In the genomic region with DNA sequence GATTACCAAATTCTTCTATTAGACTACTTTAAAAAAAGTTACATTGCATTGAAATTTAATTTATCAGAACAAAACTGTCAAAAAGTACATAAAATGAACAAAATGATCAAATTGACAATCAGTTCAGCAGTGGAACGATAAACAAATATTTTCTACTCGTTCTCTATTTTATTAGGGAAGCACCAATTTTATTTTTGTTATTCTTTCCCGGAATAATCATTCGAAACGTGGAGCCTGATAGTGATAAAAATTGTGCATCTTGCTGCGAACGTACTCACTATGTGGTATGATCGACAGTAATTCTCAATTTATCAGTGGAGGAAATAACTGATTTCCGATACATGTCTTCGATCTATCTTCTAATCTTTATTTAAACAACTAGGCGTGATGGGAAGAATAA, we compare ENCODE assay signal across 5 worm cellular contexts.
TF ChIP-seq lines count a peak whose summit lies in the region.

No protein-coding gene starts in this region.

TF ChIP-seq in whole organism, L1 larva, 84 proteins besides CTCF, POLR2A, EP300 and RAD21:
- TF ChIP-seq pax-3 (tag; optimal IDR thresholded peaks at IDR 0.05; lab: Kevin White, UChicago) (no peak), C04F5.9 (tag; optimal IDR thresholded peaks at IDR 0.05; lab: Kevin White, UChicago) (no peak), mef-2 (tag; optimal IDR thresholded peaks at IDR 0.05; lab: Kevin White, UChicago) (no peak), elt-2 (tag; optimal IDR thresholded peaks at IDR 0.05; lab: Kevin White, UChicago) (peak; percentile 61), hpl-2 (GFP tag; optimal IDR thresholded peaks at IDR 0.05; lab: Kevin White, UChicago) (no peak), efl-3 (GFP tag; optimal IDR thresholded peaks at IDR 0.05; lab: Kevin White, UChicago) (no peak), lsy-2 (tag; optimal IDR thresholded peaks at IDR 0.05; lab: Kevin White, UChicago) (no peak), efl-1 (optimal IDR thresholded peaks at IDR 0.05; lab: Kevin White, UChicago) (no peak), efl-1 (GFP tag; optimal IDR thresholded peaks at IDR 0.05 in 1 of 2; lab: Kevin White, UChicago) (peak in 1 of 2 experiments; percentile 14), tlp-1 (tag; optimal IDR thresholded peaks at IDR 0.05; lab: Kevin White, UChicago) (no peak), alr-1 (tag; optimal IDR thresholded peaks at IDR 0.05; lab: Kevin White, UChicago; ENCODE audit: borderline replicate concordance) (no peak), grh-1 (GFP tag; IDR thresholded peaks at IDR 0.05; lab: Robert Waterston, UW) (no peak), ceh-90 (tag; optimal IDR thresholded peaks at IDR 0.05; lab: Kevin White, UChicago) (no peak), ztf-4 (tag; optimal IDR thresholded peaks at IDR 0.05; lab: Kevin White, UChicago) (no peak), sup-37 (GFP tag; optimal IDR thresholded peaks at IDR 0.05; lab: Kevin White, UChicago) (no peak), blmp-1 (tag; optimal IDR thresholded peaks at IDR 0.05; lab: Kevin White, UChicago) (peak; percentile 45), nhr-77 (tag; optimal IDR thresholded peaks at IDR 0.05; lab: Kevin White, UChicago) (no peak), ztf-11 (tag; optimal IDR thresholded peaks at IDR 0.05; lab: Kevin White, UChicago) (no peak)

TF ChIP-seq in whole organism, L2 larva, 48 proteins besides CTCF, POLR2A, EP300 and RAD21:
- peak; percentile 8 for TF ChIP-seq fos-1 (tag; optimal IDR thresholded peaks at IDR 0.05; lab: Kevin White, UChicago)
- no peak for TF ChIP-seq unc-39 (tag; optimal IDR thresholded peaks at IDR 0.05; lab: Kevin White, UChicago)

TF ChIP-seq in whole organism, L3 larva, 47 proteins besides CTCF, POLR2A, EP300 and RAD21:
- no peak for TF ChIP-seq fkh-2 (tag; optimal IDR thresholded peaks at IDR 0.05; lab: Kevin White, UChicago)
- no peak for TF ChIP-seq daf-12 (tag; optimal IDR thresholded peaks at IDR 0.05; lab: Kevin White, UChicago)
- TF ChIP-seq fkh-10 (GFP tag; optimal IDR thresholded peaks at IDR 0.05; lab: Kevin White, UChicago), result no peak
- no peak for TF ChIP-seq mdl-1 (tag; optimal IDR thresholded peaks at IDR 0.05; lab: Kevin White, UChicago)
- no peak for TF ChIP-seq ceh-9 (tag; optimal IDR thresholded peaks at IDR 0.05; lab: Kevin White, UChicago)
- TF ChIP-seq egl-5 (tag; optimal IDR thresholded peaks at IDR 0.05; lab: Kevin White, UChicago), result no peak
- peak; percentile 81 for TF ChIP-seq elt-2 (tag; optimal IDR thresholded peaks at IDR 0.05; lab: Kevin White, UChicago)
- no peak for TF ChIP-seq jun-1 (tag; optimal IDR thresholded peaks at IDR 0.05; lab: Kevin White, UChicago)
- TF ChIP-seq pqm-1 (tag; optimal IDR thresholded peaks at IDR 0.05; lab: Kevin White, UChicago), result peak; percentile 16
- no peak for TF ChIP-seq egl-27 (tag; optimal IDR thresholded peaks at IDR 0.05; lab: Kevin White, UChicago)
- no peak for TF ChIP-seq nhr-11 (tag; optimal IDR thresholded peaks at IDR 0.05; lab: Kevin White, UChicago)
- no peak for TF ChIP-seq snpc-4 (tag; optimal IDR thresholded peaks at IDR 0.05; lab: Kevin White, UChicago)

TF ChIP-seq in whole organism, L4 larva, 104 proteins besides CTCF, POLR2A, EP300 and RAD21:
- no peak for TF ChIP-seq daf-16 (GFP tag; optimal IDR thresholded peaks at IDR 0.05; lab: Kevin White, UChicago)
- peak; percentile 96 for TF ChIP-seq daf-16 (tag; optimal IDR thresholded peaks at IDR 0.05; lab: Kevin White, UChicago)
- TF ChIP-seq nhr-28 (tag; optimal IDR thresholded peaks at IDR 0.05; lab: Kevin White, UChicago), result peak; percentile 30
- no peak for TF ChIP-seq daf-19 (GFP tag; conservative IDR thresholded peaks at IDR 0.05; lab: Robert Waterston, UW)
- no peak for TF ChIP-seq madf-5 (GFP tag; IDR thresholded peaks at IDR 0.05; lab: Robert Waterston, UW)
- TF ChIP-seq aha-1 (tag; lab: Kevin White, UChicago), result peak; percentile 77
- TF ChIP-seq cey-2 (tag; optimal IDR thresholded peaks at IDR 0.05; lab: Kevin White, UChicago; ENCODE audit: borderline replicate concordance, insufficient read depth), result no peak
- peak; percentile 46 for TF ChIP-seq hlh-11 (tag; optimal IDR thresholded peaks at IDR 0.05; lab: Kevin White, UChicago)
- peak; percentile 54 for TF ChIP-seq dve-1 (tag; optimal IDR thresholded peaks at IDR 0.05; lab: Kevin White, UChicago; ENCODE audit: insufficient read depth)
- TF ChIP-seq php-3 (GFP tag; IDR thresholded peaks at IDR 0.05; lab: Robert Waterston, UW), result peak; percentile 86
- no peak for TF ChIP-seq lin-38 (GFP tag; IDR thresholded peaks at IDR 0.05; lab: Robert Waterston, UW)
- no peak for TF ChIP-seq pha-4 (GFP tag; IDR thresholded peaks at IDR 0.05; lab: Robert Waterston, UW)
- TF ChIP-seq pha-4 (tag; optimal IDR thresholded peaks at IDR 0.05; lab: Kevin White, UChicago), result no peak
- TF ChIP-seq nhr-77 (tag; optimal IDR thresholded peaks at IDR 0.05; lab: Kevin White, UChicago), result no peak
- TF ChIP-seq Y75B8A.6 (GFP tag; IDR thresholded peaks at IDR 0.05; lab: Robert Waterston, UW), result no peak
- no peak for TF ChIP-seq fos-1 (tag; optimal IDR thresholded peaks at IDR 0.05; lab: Kevin White, UChicago)
- TF ChIP-seq Y48G9A.11 (GFP tag; IDR thresholded peaks at IDR 0.05; lab: Robert Waterston, UW), result no peak

TF ChIP-seq in whole organism, young adult, 124 proteins besides CTCF, POLR2A, EP300 and RAD21:
- no peak for TF ChIP-seq aptf-2 (GFP tag; conservative IDR thresholded peaks at IDR 0.05; lab: Robert Waterston, UW)
- TF ChIP-seq nhr-80 (tag; optimal IDR thresholded peaks at IDR 0.05; lab: Kevin White, UChicago), result peak; percentile 4
